Worm (Caenorhabditis elegans) whole organism, L4/young adult: ENCODE data around the gene K01A12.4.

ENCODE experiments used
- W03F9.2 ChIP-seq: fragments of 150-350 bp; optimal IDR thresholded peaks from 2 replicates; lab custom pipeline; 2014; ENCODE audit warnings: missing biosample characterization, missing genetic modification characterization
- him-1 ChIP-seq: sonication (generic microtip); optimal IDR thresholded peaks from 2 replicates; lab custom pipeline; 2016; ENCODE audit warnings: missing genotype, missing genetic modification reagents, missing genetic modification characterization, missing compliant biosample characterization

ce11 chrX:8584825-8585384 lies 25.8 kb upstream of the K01A12.4 start:
- TF ChIP-seq W03F9.2 (tag; lab: Kevin White, UChicago), result no peak
- no peak for TF ChIP-seq him-1 (tag; lab: Kevin White, UChicago)
